Fruit fly (Drosophila melanogaster): ENCODE results near the gene Ctu2.

The Ctu2 gene

dm6 chr2L:19455723-19456122 lies 37.3 kb downstream of the Ctu2 start:
- TF ChIP-seq CG32121 (GFP tag; IDR thresholded peaks at IDR 0.05) (no peak), EcR (GFP tag; optimal IDR thresholded peaks at IDR 0.05) (no peak), D1 (tag; optimal IDR thresholded peaks at IDR 0.05) (no peak), CG8159 (tag; optimal IDR thresholded peaks at IDR 0.05) (no peak), Pif1B (GFP tag; optimal IDR thresholded peaks at IDR 0.05) (no peak), CG34367 (tag; optimal IDR thresholded peaks at IDR 0.05) (no peak), CG9948 (tag; optimal IDR thresholded peaks at IDR 0.05) (no peak), Snoo (tag; optimal IDR thresholded peaks at IDR 0.05) (no peak), CG8301 (tag; optimal IDR thresholded peaks at IDR 0.05) (no peak)

DNA sequence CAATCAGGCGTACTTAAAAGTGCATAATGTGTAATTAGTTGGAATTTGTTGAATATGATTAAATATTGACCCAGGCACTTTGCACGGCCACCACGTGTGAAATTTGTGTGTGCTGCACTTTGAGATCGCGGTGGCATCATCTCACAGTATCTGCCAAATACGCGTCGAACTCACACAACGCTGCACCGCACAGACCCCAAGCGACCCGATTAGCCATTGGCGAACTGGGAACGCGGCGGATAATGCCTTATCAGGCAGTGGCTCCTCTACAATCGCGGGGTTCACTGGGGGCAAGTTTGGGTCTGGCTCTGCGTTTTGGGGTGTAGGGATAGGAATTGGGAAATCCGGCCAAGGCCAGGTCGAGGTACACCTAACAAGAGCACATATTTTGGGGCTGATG lies 37.8 kb downstream of the Ctu2 start:
- TF ChIP-seq CG32121 (GFP tag; IDR thresholded peaks at IDR 0.05) (peak; percentile 26; the same call in 1 of the 2 replicates), rn (GFP tag; IDR thresholded peaks at IDR 0.05) (no peak), CG10348 (GFP tag; IDR thresholded peaks at IDR 0.05) (no peak), Ets98B (GFP tag; IDR thresholded peaks at IDR 0.05) (no peak), CG34367 (tag; optimal IDR thresholded peaks at IDR 0.05) (no peak)

DNA sequence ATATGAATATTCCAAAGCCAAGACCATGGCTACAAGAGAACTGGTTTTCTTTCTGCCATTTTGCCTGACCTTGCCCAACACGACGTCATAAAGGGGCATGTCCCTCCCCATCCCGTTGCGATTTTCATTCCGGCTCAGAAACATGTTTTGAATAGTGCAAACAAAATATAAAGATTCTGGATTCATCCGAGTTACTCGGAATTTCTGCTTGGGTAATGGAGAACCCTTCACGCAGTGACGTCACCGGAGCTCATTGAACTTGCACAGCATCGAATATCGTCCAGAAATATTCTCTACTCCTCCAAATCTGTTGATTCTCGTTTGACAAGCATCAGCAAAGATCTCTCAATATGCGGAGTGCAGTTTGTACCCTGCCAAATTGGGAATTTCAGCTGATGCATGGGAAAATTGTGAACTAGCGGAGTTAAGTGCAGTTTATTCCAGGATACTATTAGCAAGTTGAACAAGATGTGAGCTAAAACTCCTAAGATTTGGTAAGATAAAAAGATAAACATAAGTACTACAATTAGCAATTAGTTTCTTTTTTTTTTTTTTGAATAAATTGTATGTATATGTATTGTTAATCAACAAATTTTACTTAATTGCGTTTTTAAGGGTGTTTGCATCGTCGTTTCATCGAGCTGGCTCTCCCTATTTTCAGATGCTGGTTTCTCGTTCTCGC lies 38.8 kb downstream of the Ctu2 start, which contains the start of gene CG10026:
CG10026 (plus strand) TSS at position 187 of the 682 bp plus-strand sequence.
- peak; percentile 29 for TF ChIP-seq CG17806 (tag; optimal IDR thresholded peaks at IDR 0.05)
- TF ChIP-seq CG8301 (tag; optimal IDR thresholded peaks at IDR 0.05): peak; percentile 48
- TF ChIP-seq Pif1A (GFP tag; optimal IDR thresholded peaks at IDR 0.05): peak; percentile 59
- no peak for TF ChIP-seq CG4496 (GFP tag; IDR thresholded peaks at IDR 0.05)
- no peak for TF ChIP-seq CG10348 (GFP tag; IDR thresholded peaks at IDR 0.05)
- TF ChIP-seq Snoo (tag; optimal IDR thresholded peaks at IDR 0.05): peak; percentile 52
- peak; percentile 61 for TF ChIP-seq CG14655 (GFP tag; optimal IDR thresholded peaks at IDR 0.05)
- TF ChIP-seq CG15710 (tag; optimal IDR thresholded peaks at IDR 0.05): peak; percentile 69
- peak; percentile 60 for TF ChIP-seq CG34367 (tag; optimal IDR thresholded peaks at IDR 0.05)
- TF ChIP-seq D1 (tag; optimal IDR thresholded peaks at IDR 0.05): no peak
- TF ChIP-seq EcR (GFP tag; optimal IDR thresholded peaks at IDR 0.05): peak; percentile 99
- no peak for TF ChIP-seq fd96Ca (GFP tag; IDR thresholded peaks at IDR 0.05)
- peak; percentile 73 for TF ChIP-seq CG8159 (tag; optimal IDR thresholded peaks at IDR 0.05)
- no peak for TF ChIP-seq CG12605 (GFP tag; IDR thresholded peaks at IDR 0.05)
- TF ChIP-seq CG13204 (GFP tag; optimal IDR thresholded peaks at IDR 0.05): no peak
- TF ChIP-seq Pif1B (GFP tag; optimal IDR thresholded peaks at IDR 0.05): peak; percentile 42
- peak; percentile 58 for TF ChIP-seq CG9948 (tag; optimal IDR thresholded peaks at IDR 0.05)
- TF ChIP-seq rn (GFP tag; IDR thresholded peaks at IDR 0.05): no peak
- no peak for TF ChIP-seq Ets98B (GFP tag; IDR thresholded peaks at IDR 0.05)
- TF ChIP-seq gl (tag; optimal IDR thresholded peaks at IDR 0.05): no peak
- peak; percentile 11; the same call in 1 of the 2 replicates for TF ChIP-seq CG32121 (GFP tag; IDR thresholded peaks at IDR 0.05)

dm6 chr2L:19453381-19453780 lies 39.7 kb downstream of the Ctu2 start, which contains the start of gene Top2:
TSS of gene Top2 (minus strand) at chr2L:19453490.
- no peak for TF ChIP-seq CG8301 (tag; optimal IDR thresholded peaks at IDR 0.05)
- TF ChIP-seq CG9948 (tag; optimal IDR thresholded peaks at IDR 0.05): no peak
- TF ChIP-seq CG12605 (GFP tag; IDR thresholded peaks at IDR 0.05): no peak
- no peak for TF ChIP-seq Ets98B (GFP tag; IDR thresholded peaks at IDR 0.05)
- peak; percentile 7; the same call in 1 of the 3 replicates for TF ChIP-seq CG4496 (GFP tag; IDR thresholded peaks at IDR 0.05)
- no peak for TF ChIP-seq CG14655 (GFP tag; optimal IDR thresholded peaks at IDR 0.05)
- no peak for TF ChIP-seq rn (GFP tag; IDR thresholded peaks at IDR 0.05)
- TF ChIP-seq D1 (tag; optimal IDR thresholded peaks at IDR 0.05): no peak
- peak; percentile 17 for TF ChIP-seq CG8159 (tag; optimal IDR thresholded peaks at IDR 0.05)

DNA sequence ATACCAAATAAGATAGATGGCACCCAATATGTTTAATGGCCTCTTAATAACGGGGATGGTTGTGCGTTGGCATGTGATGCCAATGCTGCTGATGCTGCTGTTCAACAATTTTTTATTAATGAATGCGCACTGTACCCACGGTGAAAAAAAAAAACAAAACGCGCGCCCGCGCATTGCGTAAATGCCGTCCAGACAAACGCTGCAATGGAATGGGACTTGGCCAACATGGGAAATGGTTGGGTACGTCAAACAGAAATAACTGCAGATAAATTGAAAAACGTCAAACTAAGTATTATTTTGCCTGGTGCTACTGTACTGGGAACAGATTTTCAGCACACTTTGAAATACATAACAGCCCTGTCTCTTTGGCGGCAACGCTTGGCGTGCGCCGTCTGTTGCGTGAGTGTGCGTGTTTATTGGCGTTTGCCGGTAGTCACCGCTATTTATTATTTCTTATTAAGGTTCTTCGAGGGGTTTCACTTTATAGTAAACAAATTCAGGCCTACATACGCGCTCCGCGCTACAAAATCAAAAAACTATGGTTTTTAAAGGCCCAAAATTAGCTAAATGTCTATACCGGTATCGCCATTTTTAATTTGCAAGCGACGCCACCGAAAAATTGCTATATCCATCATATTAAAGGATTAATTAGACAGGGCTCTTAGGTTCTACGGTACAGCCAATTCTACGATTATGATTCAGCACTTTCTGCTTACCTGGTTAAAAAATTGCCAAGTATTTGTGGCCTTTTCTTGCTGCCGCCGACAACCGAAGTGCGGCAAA lies 40.3 kb downstream of the Ctu2 start:
- TF ChIP-seq CG32121 (GFP tag; IDR thresholded peaks at IDR 0.05) (peak; percentile 57; the same call in 1 of the 2 replicates), Ets98B (GFP tag; IDR thresholded peaks at IDR 0.05) (peak; percentile 61), CG9948 (tag; optimal IDR thresholded peaks at IDR 0.05) (no peak), D1 (tag; optimal IDR thresholded peaks at IDR 0.05) (no peak), Pif1B (GFP tag; optimal IDR thresholded peaks at IDR 0.05) (no peak), CG4496 (GFP tag; IDR thresholded peaks at IDR 0.05) (no peak; the same call in 1 of the 3 replicates), EcR (GFP tag; optimal IDR thresholded peaks at IDR 0.05) (no peak), Snoo (tag; optimal IDR thresholded peaks at IDR 0.05) (no peak), rn (GFP tag; IDR thresholded peaks at IDR 0.05) (no peak), CG12605 (GFP tag; IDR thresholded peaks at IDR 0.05) (peak; percentile 68), CG15710 (tag; optimal IDR thresholded peaks at IDR 0.05) (no peak), CG10348 (GFP tag; IDR thresholded peaks at IDR 0.05) (no peak), CG14655 (GFP tag; optimal IDR thresholded peaks at IDR 0.05) (peak; percentile 52), CG8301 (tag; optimal IDR thresholded peaks at IDR 0.05) (peak; percentile 33), CG13204 (GFP tag; optimal IDR thresholded peaks at IDR 0.05) (no peak), CG17806 (tag; optimal IDR thresholded peaks at IDR 0.05) (peak; percentile 25), CG8159 (tag; optimal IDR thresholded peaks at IDR 0.05) (peak; percentile 21), CG34367 (tag; optimal IDR thresholded peaks at IDR 0.05) (no peak), Pif1A (GFP tag; optimal IDR thresholded peaks at IDR 0.05) (no peak), gl (tag; optimal IDR thresholded peaks at IDR 0.05) (no peak), fd96Ca (GFP tag; IDR thresholded peaks at IDR 0.05) (peak; percentile 70)

Data from whole organism, pupa.